Worm (Caenorhabditis elegans) whole organism, L1 larva: ENCODE data around the gene jun-1.

Experiments
- C04F5.9 ChIP-seq: sonication (generic microtip); optimal IDR thresholded peaks from 2 replicates; lab custom pipeline; 2016; ENCODE audit warnings: missing genetic modification characterization, missing compliant biosample characterization
- C16A3.4 ChIP-seq: fragments of 150-350 bp; optimal IDR thresholded peaks from 2 replicates; lab custom pipeline; 2014; ENCODE audit warnings: missing biosample characterization, missing genetic modification characterization
- Y116A8C.19 ChIP-seq: sonication (generic microtip); optimal IDR thresholded peaks from 2 replicates; lab custom pipeline; 2016; ENCODE audit warnings: missing compliant biosample characterization, missing genetic modification characterization, borderline replicate concordance
- ceh-63 ChIP-seq: fragments of 200-800 bp; sonication (Bioruptor generic); optimal IDR thresholded peaks from 2 replicates; lab custom pipeline; 2018; ENCODE audit warnings: mild to moderate bottlenecking, missing genetic modification characterization, missing compliant biosample characterization
- ceh-8 ChIP-seq: fragments of 200-800 bp; sonication (Bioruptor generic); optimal IDR thresholded peaks from 2 replicates; lab custom pipeline; 2018; ENCODE audit warnings: mild to moderate bottlenecking, missing genetic modification characterization, moderate library complexity, missing compliant biosample characterization
- ces-1 ChIP-seq: fragments of 150-350 bp; optimal IDR thresholded peaks from 2 replicates; lab custom pipeline; 2014; ENCODE audit warnings: missing biosample characterization, missing genetic modification reagents, missing genetic modification characterization
- dpl-1 ChIP-seq, 3 experiments: fragments of 150-350 bp in 2 of 3; sonication (generic microtip) in 1 of 3; optimal IDR thresholded peaks; 2 replicates each; lab custom pipeline; 2014 to 2017; ENCODE audit warnings: missing biosample characterization in 3 of 3, missing genetic modification characterization in 3 of 3, missing genetic modification reagents in 3 of 3
- dsc-1 ChIP-seq: sonication (generic microtip); optimal IDR thresholded peaks from 2 replicates; lab custom pipeline; 2016; ENCODE audit warnings: mild to moderate bottlenecking, missing genetic modification characterization, missing compliant biosample characterization
- efl-1 ChIP-seq, 4 experiments: fragments of 150-350 bp; optimal IDR thresholded peaks in 3 of 4; peaks in 1 of 4; 1 replicate in 1 of 4; 2 replicates in 3 of 4; lab custom pipeline; 2014; ENCODE audit warnings: missing biosample characterization in 2 of 4, missing genetic modification characterization in 2 of 4, missing genetic modification reagents in 2 of 4
- egl-13 ChIP-seq: sonication (generic microtip); optimal IDR thresholded peaks from 2 replicates; lab custom pipeline; 2016; ENCODE audit warnings: missing genotype, missing genetic modification reagents, missing genetic modification characterization, missing compliant biosample characterization
- fkh-10 ChIP-seq: sonication (generic microtip); optimal IDR thresholded peaks from 2 replicates; lab custom pipeline; 2017; ENCODE audit warnings: missing biosample characterization, missing genetic modification reagents, missing genetic modification characterization
- fkh-4 ChIP-seq: sonication (generic microtip); optimal IDR thresholded peaks from 2 replicates; lab custom pipeline; 2016; ENCODE audit warnings: missing compliant biosample characterization, missing genetic modification characterization, borderline replicate concordance
- fkh-8 ChIP-seq: sonication (generic microtip); optimal IDR thresholded peaks from 2 replicates; lab custom pipeline; 2016; ENCODE audit warnings: mild to moderate bottlenecking, missing genetic modification characterization, missing compliant biosample characterization
- hlh-17 ChIP-seq: fragments of 200-800 bp; sonication (Bioruptor generic); optimal IDR thresholded peaks from 2 replicates; lab custom pipeline; 2018; ENCODE audit warnings: missing genetic modification characterization, mild to moderate bottlenecking, missing compliant biosample characterization, moderate library complexity, borderline replicate concordance
- isw-1 ChIP-seq: fragments of 200-800 bp; sonication (Bioruptor generic); IDR thresholded peaks from 2 replicates; pipeline ENCODE4 v1.3.6; 2022; ENCODE audit warnings: missing genetic modification characterization, missing compliant biosample characterization
- lin-13 ChIP-seq: fragments of 150-350 bp; optimal IDR thresholded peaks from 2 replicates; lab custom pipeline; 2014; ENCODE audit warnings: missing biosample characterization, missing genetic modification reagents, missing genetic modification characterization
- lin-15B ChIP-seq: fragments of 150-350 bp; sonication (generic microtip); optimal IDR thresholded peaks from 3 replicates; lab custom pipeline; 2014; ENCODE audit warnings: missing biosample characterization, missing genetic modification characterization
- lin-35 ChIP-seq, 2 experiments: fragments of 150-350 bp; optimal IDR thresholded peaks; 2 replicates each; lab custom pipeline; 2014; ENCODE audit warnings: missing biosample characterization in 2 of 2, missing genetic modification characterization in 2 of 2, missing genetic modification reagents in 2 of 2
- lir-3 ChIP-seq: sonication (generic microtip); optimal IDR thresholded peaks from 2 replicates; lab custom pipeline; 2016; ENCODE audit warnings: mild to moderate bottlenecking, missing genetic modification characterization, moderate library complexity, missing compliant biosample characterization; ENCODE audit not compliant: poor library complexity
- mef-2 ChIP-seq: fragments of 150-350 bp; optimal IDR thresholded peaks from 2 replicates; lab custom pipeline; 2014; ENCODE audit warnings: missing biosample characterization, missing genetic modification characterization
- mep-1 ChIP-seq: fragments of 150-350 bp; optimal IDR thresholded peaks from 2 replicates; lab custom pipeline; 2014; ENCODE audit warnings: missing biosample characterization, missing genetic modification characterization
- nhr-11 ChIP-seq: fragments of 150-350 bp; optimal IDR thresholded peaks from 2 replicates; lab custom pipeline; 2014; ENCODE audit warnings: missing biosample characterization, missing genetic modification characterization
- nhr-20 ChIP-seq: sonication (generic microtip); optimal IDR thresholded peaks from 2 replicates; lab custom pipeline; 2016; ENCODE audit warnings: mild to moderate bottlenecking, missing genetic modification characterization, missing compliant biosample characterization
- nhr-28 ChIP-seq: fragments of 150-350 bp; optimal IDR thresholded peaks from 2 replicates; lab custom pipeline; 2014; ENCODE audit warnings: missing biosample characterization, missing genetic modification characterization
- nhr-47 ChIP-seq: sonication (generic microtip); optimal IDR thresholded peaks from 2 replicates; lab custom pipeline; 2016; ENCODE audit warnings: mild to moderate bottlenecking, missing genetic modification characterization, moderate library complexity, missing compliant biosample characterization
- nhr-71 ChIP-seq: sonication (generic microtip); optimal IDR thresholded peaks from 2 replicates; lab custom pipeline; 2016; ENCODE audit warnings: mild to moderate bottlenecking, missing genetic modification characterization, moderate library complexity, missing compliant biosample characterization
- nhr-76 ChIP-seq: sonication (generic microtip); optimal IDR thresholded peaks from 2 replicates; lab custom pipeline; 2017; ENCODE audit warnings: missing biosample characterization, missing genetic modification characterization
- nhr-84 ChIP-seq: sonication (generic microtip); optimal IDR thresholded peaks from 2 replicates; lab custom pipeline; 2017; ENCODE audit warnings: missing biosample characterization, missing genetic modification characterization
- nhr-85 ChIP-seq: sonication (generic microtip); peaks from one replicate; lab custom pipeline; 2016; ENCODE audit warnings: missing genetic modification characterization, inconsistent platforms, missing compliant biosample characterization
- pax-3 ChIP-seq: fragments of 200-800 bp; sonication (Bioruptor generic); optimal IDR thresholded peaks from 2 replicates; lab custom pipeline; 2018; ENCODE audit warnings: mild to moderate bottlenecking, missing genetic modification characterization, moderate library complexity, missing compliant biosample characterization
- pqm-1 ChIP-seq: sonication (generic microtip); optimal IDR thresholded peaks from 3 replicates; lab custom pipeline; 2017; ENCODE audit warnings: missing biosample characterization, missing genetic modification characterization
- snu-23 ChIP-seq: sonication (generic microtip); optimal IDR thresholded peaks from 2 replicates; lab custom pipeline; 2016; ENCODE audit warnings: missing genetic modification characterization, missing compliant biosample characterization
- sox-4 ChIP-seq: sonication (generic microtip); optimal IDR thresholded peaks from 2 replicates; lab custom pipeline; 2016; ENCODE audit warnings: missing genetic modification characterization, missing compliant biosample characterization
- sup-37 ChIP-seq: fragments of 200-800 bp; sonication (Bioruptor generic); optimal IDR thresholded peaks from 2 replicates; lab custom pipeline; 2018; ENCODE audit warnings: mild to moderate bottlenecking, missing genetic modification characterization, missing compliant biosample characterization
- tbx-2 ChIP-seq: sonication (generic microtip); optimal IDR thresholded peaks from 2 replicates; lab custom pipeline; 2016; ENCODE audit warnings: missing genetic modification characterization, missing compliant biosample characterization
- unc-30 ChIP-seq: sonication (generic microtip); optimal IDR thresholded peaks from 2 replicates; lab custom pipeline; 2017; ENCODE audit warnings: missing biosample characterization, missing genetic modification characterization
- unc-98 ChIP-seq: fragments of 200-800 bp; sonication (Bioruptor generic); IDR thresholded peaks from 2 replicates; pipeline ENCODE4 v1.3.6; 2022; ENCODE audit warnings: missing genetic modification characterization, missing compliant biosample characterization
- vab-15 ChIP-seq: sonication (generic microtip); optimal IDR thresholded peaks from 2 replicates; lab custom pipeline; 2017; ENCODE audit warnings: missing genotype, mild to moderate bottlenecking, missing genetic modification characterization, missing compliant biosample characterization
- zag-1 ChIP-seq: fragments of 150-350 bp; optimal IDR thresholded peaks from 2 replicates; lab custom pipeline; 2014; ENCODE audit warnings: missing biosample characterization, missing genetic modification characterization
- ztf-11 ChIP-seq, 2 experiments: sonication (generic microtip); optimal IDR thresholded peaks; 2 replicates each; lab custom pipeline; 2016 to 2017; ENCODE audit warnings: missing genetic modification characterization in 2 of 2, missing biosample characterization in 1 of 2, missing compliant biosample characterization in 1 of 2

jun-1 gene

DNA sequence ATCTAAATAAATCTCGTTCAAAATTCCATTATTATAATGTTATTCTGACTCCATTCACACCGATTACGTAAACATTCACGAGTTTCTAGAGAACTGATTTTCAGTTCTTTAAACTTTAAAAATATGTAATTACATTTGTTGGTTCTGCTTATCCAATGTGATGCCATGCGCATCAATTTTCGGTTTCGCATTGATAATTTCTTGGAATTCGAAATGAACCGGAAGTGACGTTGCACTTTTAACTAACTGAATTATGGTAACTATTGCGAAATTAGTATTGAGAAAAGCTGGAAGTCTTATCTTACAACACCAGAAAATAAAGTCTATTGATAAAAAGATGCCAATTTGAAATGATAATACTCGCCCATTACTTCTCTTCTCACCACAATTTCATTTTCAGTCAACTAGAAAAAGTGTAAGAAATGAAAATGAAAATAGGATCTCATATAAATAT is 4.9 kb downstream of the jun-1 start (continued):
- TF ChIP-seq dpl-1 (GFP tag; optimal IDR thresholded peaks at IDR 0.05; lab: Kevin White, UChicago), result no peak
- TF ChIP-seq lin-13 (GFP tag; lab: Kevin White, UChicago), result peak; percentile 10
- TF ChIP-seq Y116A8C.19 (tag; lab: Kevin White, UChicago), result no peak
- TF ChIP-seq ceh-8 (GFP tag; lab: Kevin White, UChicago), result peak; percentile 16
- peak; percentile 96 for TF ChIP-seq sox-4 (tag; lab: Kevin White, UChicago)
- peak; percentile 51 for TF ChIP-seq nhr-20 (tag; lab: Kevin White, UChicago)
- TF ChIP-seq ceh-63, result no peak
- no peak for TF ChIP-seq C04F5.9 (tag; lab: Kevin White, UChicago)
- TF ChIP-seq fkh-4 (tag; lab: Kevin White, UChicago), result no peak
- TF ChIP-seq unc-98 (GFP tag; lab: Robert Waterston, UW), result no peak
- peak; percentile 3 for TF ChIP-seq pqm-1 (tag; lab: Kevin White, UChicago)
- no peak for TF ChIP-seq sup-37 (GFP tag; lab: Kevin White, UChicago)
- TF ChIP-seq snu-23 (GFP tag; lab: Kevin White, UChicago), result no peak
- peak; percentile 82 for TF ChIP-seq nhr-47
- TF ChIP-seq nhr-84 (tag; lab: Kevin White, UChicago), result no peak
- peak in 1 of 2 experiments; percentile 32 for TF ChIP-seq lin-35 (GFP tag; optimal IDR thresholded peaks at IDR 0.05; lab: Kevin White, UChicago)
- no peak for TF ChIP-seq lin-15B (tag; lab: Kevin White, UChicago)
- TF ChIP-seq zag-1 (tag; lab: Kevin White, UChicago), result no peak
- TF ChIP-seq fkh-10 (GFP tag; lab: Kevin White, UChicago), result peak; percentile 14
- TF ChIP-seq ztf-11 (tag; optimal IDR thresholded peaks at IDR 0.05; lab: Kevin White, UChicago), result no peak
- peak; percentile 69 for TF ChIP-seq nhr-11
- no peak for TF ChIP-seq isw-1
- TF ChIP-seq lir-3 (tag; lab: Kevin White, UChicago), result no peak
- TF ChIP-seq nhr-71 (tag; lab: Kevin White, UChicago), result peak; percentile 90
- TF ChIP-seq vab-15 (tag; lab: Kevin White, UChicago), result no peak
- TF ChIP-seq mef-2 (tag; lab: Kevin White, UChicago), result no peak
- TF ChIP-seq unc-30 (tag; lab: Kevin White, UChicago), result no peak
- TF ChIP-seq tbx-2 (tag; lab: Kevin White, UChicago), result peak; percentile 7
- TF ChIP-seq hlh-17 (GFP tag; lab: Kevin White, UChicago), result no peak
- peak; percentile 9 for TF ChIP-seq mep-1
- no peak for TF ChIP-seq efl-1 (optimal IDR thresholded peaks at IDR 0.05; lab: Kevin White, UChicago)
- peak in 1 of 2 experiments; percentile 40 for TF ChIP-seq efl-1 (GFP tag; optimal IDR thresholded peaks at IDR 0.05 in 1 of 2; lab: Kevin White, UChicago)
- no peak for TF ChIP-seq ces-1
- no peak for TF ChIP-seq nhr-85 (tag; lab: Kevin White, UChicago)
- no peak for TF ChIP-seq nhr-76 (tag; lab: Kevin White, UChicago)
- no peak for TF ChIP-seq C16A3.4 (tag; lab: Kevin White, UChicago)

DNA sequence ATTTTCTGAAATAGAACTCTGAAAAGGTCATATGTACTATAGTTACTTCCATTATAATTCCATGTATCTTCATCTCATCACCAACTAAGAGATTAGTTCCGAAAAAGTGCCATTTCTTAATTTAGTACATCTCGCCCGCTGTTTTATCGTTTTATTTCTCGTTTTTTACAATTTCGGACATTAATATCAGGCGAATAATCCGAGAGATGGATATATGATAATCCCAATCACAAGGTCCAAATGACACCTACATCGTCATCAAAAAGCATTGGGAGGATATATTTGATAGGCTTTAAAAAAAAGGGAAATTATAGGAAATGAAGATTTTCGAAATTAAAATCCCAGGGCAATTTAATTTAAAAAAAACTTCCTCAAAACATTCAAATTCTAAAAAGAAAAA is 7.4 kb downstream of the jun-1 start:
- no peak for TF ChIP-seq nhr-28 (tag; lab: Kevin White, UChicago)
- TF ChIP-seq pax-3, result peak; percentile 40
- no peak for TF ChIP-seq efl-1 (optimal IDR thresholded peaks at IDR 0.05; lab: Kevin White, UChicago)
- peak in 1 of 2 experiments; percentile 51 for TF ChIP-seq efl-1 (GFP tag; optimal IDR thresholded peaks at IDR 0.05 in 1 of 2; lab: Kevin White, UChicago)
- peak; percentile 56 for TF ChIP-seq fkh-8 (tag; lab: Kevin White, UChicago)
- no peak for TF ChIP-seq lir-3 (tag; lab: Kevin White, UChicago)
- peak; percentile 8 for TF ChIP-seq nhr-47
- no peak for TF ChIP-seq lin-15B (tag; lab: Kevin White, UChicago)
- peak; percentile 5 for TF ChIP-seq egl-13 (tag; lab: Kevin White, UChicago)
- TF ChIP-seq sox-4 (tag; lab: Kevin White, UChicago), result peak; percentile 28
- TF ChIP-seq pqm-1 (tag; lab: Kevin White, UChicago), result no peak
- peak; percentile 93 for TF ChIP-seq dsc-1 (tag; lab: Kevin White, UChicago)
